Fruit fly (Drosophila melanogaster): ENCODE measurements around the gene CG18088.

The CG18088 gene

DNA sequence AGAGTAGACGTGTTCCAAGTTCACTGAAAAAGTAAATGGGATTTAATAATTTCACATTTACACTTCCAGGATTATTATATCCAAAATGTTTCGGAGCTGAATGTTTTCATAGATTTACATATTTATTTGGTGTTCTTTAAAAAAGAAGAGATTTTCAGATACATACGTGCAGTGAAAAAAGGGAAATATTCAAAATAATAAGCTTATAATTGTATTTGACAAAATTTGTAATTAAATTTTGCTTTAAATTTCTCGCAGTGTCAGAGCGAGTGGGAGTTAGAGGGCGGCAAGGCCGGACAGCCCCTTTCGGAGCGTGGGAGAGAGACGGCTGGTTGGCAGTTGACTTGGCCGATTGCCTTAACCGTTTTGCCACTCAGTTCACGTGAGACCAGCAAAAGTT is 30.3 kb upstream of the CG18088 start, which contains the start of gene Tsp29Fb (continued):
- TF ChIP-seq Lhr (GFP tag; optimal IDR thresholded peaks at IDR 0.05): no peak
- peak in 1 of 2 experiments; percentile 17 for TF ChIP-seq crp (GFP tag; optimal IDR thresholded peaks at IDR 0.05)
- no peak for TF ChIP-seq CG34422 (GFP tag; IDR thresholded peaks at IDR 0.05)
- peak; percentile 31 for TF ChIP-seq onecut (GFP tag; IDR thresholded peaks at IDR 0.05)
- peak; percentile 52 for TF ChIP-seq pum (GFP tag; optimal IDR thresholded peaks at IDR 0.05)
- TF ChIP-seq CG12236 (GFP tag; optimal IDR thresholded peaks at IDR 0.05): no peak
- no peak for TF ChIP-seq fru (optimal IDR thresholded peaks at IDR 0.05)
- no peak for TF ChIP-seq danr (GFP tag; IDR thresholded peaks at IDR 0.05)
- TF ChIP-seq HmgZ (tag; optimal IDR thresholded peaks at IDR 0.05): peak; percentile 79
- TF ChIP-seq HLHmδ (GFP tag; optimal IDR thresholded peaks at IDR 0.05): no peak
- TF ChIP-seq pb (GFP tag; optimal IDR thresholded peaks at IDR 0.05): no peak
- TF ChIP-seq D19B (GFP tag; optimal IDR thresholded peaks at IDR 0.05): peak; percentile 57
- peak in 1 of 2 experiments; percentile 36 for TF ChIP-seq Trl (optimal IDR thresholded peaks at IDR 0.05)
- peak; percentile 48 for TF ChIP-seq Trl (GFP tag; optimal IDR thresholded peaks at IDR 0.05)
- peak; percentile 79 for TF ChIP-seq PHDP (tag; optimal IDR thresholded peaks at IDR 0.05)
- TF ChIP-seq vnd (GFP tag; IDR thresholded peaks at IDR 0.05; ENCODE audit: partially characterized antibody): no peak
- peak; percentile 44; the same call in 1 of the 3 replicates for TF ChIP-seq CG14050 (GFP tag; IDR thresholded peaks at IDR 0.05)
- no peak for TF ChIP-seq CG15479 (GFP tag; optimal IDR thresholded peaks at IDR 0.05)
- no peak for TF ChIP-seq CG16779 (GFP tag; IDR thresholded peaks at IDR 0.05)
- no peak for TF ChIP-seq MTF-1 (GFP tag; optimal IDR thresholded peaks at IDR 0.05; ENCODE audit: borderline replicate concordance)
- TF ChIP-seq zen (tag; optimal IDR thresholded peaks at IDR 0.05): no peak
- no peak for TF ChIP-seq D (optimal IDR thresholded peaks at IDR 0.05)
- peak; percentile 56 for TF ChIP-seq D (GFP tag; optimal IDR thresholded peaks at IDR 0.05)
- no peak for TF ChIP-seq Lpt (GFP tag; optimal IDR thresholded peaks at IDR 0.05)
- TF ChIP-seq Atf3 (GFP tag; optimal IDR thresholded peaks at IDR 0.05): no peak
- peak; percentile 0 for TF ChIP-seq CG4617 (GFP tag; optimal IDR thresholded peaks at IDR 0.05; ENCODE audit: borderline replicate concordance)
- TF ChIP-seq E2f1 (GFP tag; IDR thresholded peaks at IDR 0.05): peak; percentile 61; the same call in 1 of the 2 replicates
- no peak; the same call in 1 of the 2 replicates for TF ChIP-seq NFAT (GFP tag; IDR thresholded peaks at IDR 0.05)
- TF ChIP-seq CG14965 (GFP tag; optimal IDR thresholded peaks at IDR 0.05; ENCODE audit: borderline replicate concordance): no peak
- TF ChIP-seq CG11696 (GFP tag; IDR thresholded peaks at IDR 0.05): no peak
- peak; percentile 77 for TF ChIP-seq CG17359 (tag; optimal IDR thresholded peaks at IDR 0.05)
- TF ChIP-seq CTCF (GFP tag; optimal IDR thresholded peaks at IDR 0.05): no peak
- peak; percentile 19 for TF ChIP-seq CG6654 (GFP tag; optimal IDR thresholded peaks at IDR 0.05)
- no peak for TF ChIP-seq sc (optimal IDR thresholded peaks at IDR 0.05)
- peak; percentile 14 for TF ChIP-seq sc (GFP tag; optimal IDR thresholded peaks at IDR 0.05)
- TF ChIP-seq dysf (GFP tag; IDR thresholded peaks at IDR 0.05): peak; percentile 81; the same call in 2 of the 3 replicates
- TF ChIP-seq Asciz (GFP tag; optimal IDR thresholded peaks at IDR 0.05): peak; percentile 65
- TF ChIP-seq Blimp-1 (GFP tag; optimal IDR thresholded peaks at IDR 0.05): peak; percentile 73
- peak; percentile 62 for TF ChIP-seq CG15514 (GFP tag; optimal IDR thresholded peaks at IDR 0.05)
- peak; percentile 73 for TF ChIP-seq CG14014 (GFP tag; IDR thresholded peaks at IDR 0.05)
- peak; percentile 55 for TF ChIP-seq tio (GFP tag; optimal IDR thresholded peaks at IDR 0.05)
- peak; percentile 70 for TF ChIP-seq esg (GFP tag; conservative IDR thresholded peaks at IDR 0.05)
- peak; percentile 46 to 47 for TF ChIP-seq chif (GFP tag; optimal IDR thresholded peaks at IDR 0.05)
- peak; percentile 55; the same call in 2 of the 3 replicates for TF ChIP-seq ci (GFP tag; IDR thresholded peaks at IDR 0.05)
- no peak for TF ChIP-seq CG3838 (GFP tag; optimal IDR thresholded peaks at IDR 0.05)
- TF ChIP-seq ato (GFP tag; IDR thresholded peaks at IDR 0.05; ENCODE audit: partially characterized antibody): no peak
- TF ChIP-seq unc-4 (GFP tag; IDR thresholded peaks at IDR 0.05; ENCODE audit: partially characterized antibody): no peak
- TF ChIP-seq CG6689 (GFP tag; IDR thresholded peaks at IDR 0.05): peak; percentile 60
- peak; percentile 67 for TF ChIP-seq Ssrp (tag; optimal IDR thresholded peaks at IDR 0.05)
- TF ChIP-seq Oli (tag; optimal IDR thresholded peaks at IDR 0.05): peak; percentile 84
- peak; percentile 63 for TF ChIP-seq al (GFP tag; IDR thresholded peaks at IDR 0.05)
- TF ChIP-seq ab (GFP tag; optimal IDR thresholded peaks at IDR 0.05): no peak

Measured in whole organism, embryonic.